Worm (Caenorhabditis elegans) whole organism, L3 larva: ENCODE data around the gene eel-1.

Experiments used
- R02D3.7 ChIP-seq: fragments of 150-350 bp; optimal IDR thresholded peaks from 2 replicates; lab custom pipeline; 2014; ENCODE audit warnings: missing biosample characterization, missing genetic modification characterization
- ZK546.5 ChIP-seq: sonication (generic microtip); optimal IDR thresholded peaks from 2 replicates; lab custom pipeline; 2017; ENCODE audit warnings: missing biosample characterization, missing genetic modification characterization
- aly-2 ChIP-seq: fragments of 150-350 bp; optimal IDR thresholded peaks from 2 replicates; lab custom pipeline; 2014; ENCODE audit warnings: missing biosample characterization, missing genetic modification characterization
- ama-1 ChIP-seq: fragments of 150-350 bp; optimal IDR thresholded peaks from 2 replicates; lab custom pipeline; 2018
- ceh-16 ChIP-seq: sonication (generic microtip); optimal IDR thresholded peaks from 2 replicates; lab custom pipeline; 2017; ENCODE audit warnings: missing biosample characterization, missing genetic modification characterization
- ceh-28 ChIP-seq: fragments of 150-350 bp; optimal IDR thresholded peaks from 2 replicates; lab custom pipeline; 2014; ENCODE audit warnings: missing biosample characterization, missing genetic modification reagents, missing genetic modification characterization
- ceh-82 ChIP-seq: fragments of 150-350 bp; optimal IDR thresholded peaks from 2 replicates; lab custom pipeline; 2014; ENCODE audit warnings: missing biosample characterization, missing genetic modification characterization
- ceh-9 ChIP-seq: sonication (generic microtip); optimal IDR thresholded peaks from 2 replicates; lab custom pipeline; 2018; ENCODE audit warnings: missing biosample characterization, missing genetic modification characterization
- daf-12 ChIP-seq: fragments of 150-350 bp; optimal IDR thresholded peaks from 2 replicates; lab custom pipeline; 2014; ENCODE audit warnings: missing biosample characterization, missing genetic modification reagents, missing genetic modification characterization
- egl-27 ChIP-seq: sonication (generic microtip); optimal IDR thresholded peaks from 4 replicates; lab custom pipeline; 2017; ENCODE audit warnings: missing biosample characterization, missing genetic modification reagents, missing genetic modification characterization
- egl-5 ChIP-seq: fragments of 150-350 bp; optimal IDR thresholded peaks from 2 replicates; lab custom pipeline; 2017; ENCODE audit warnings: missing biosample characterization, missing genetic modification reagents, missing genetic modification characterization, inconsistent platforms
- elt-1 ChIP-seq: fragments of 150-350 bp; optimal IDR thresholded peaks from 2 replicates; lab custom pipeline; 2014; ENCODE audit warnings: missing biosample characterization, missing genetic modification characterization
- elt-2 ChIP-seq: sonication (generic microtip); optimal IDR thresholded peaks from 2 replicates; lab custom pipeline; 2016; ENCODE audit warnings: missing genetic modification reagents, mild to moderate bottlenecking, missing genetic modification characterization, missing compliant biosample characterization
- elt-3 ChIP-seq, 3 experiments: fragments of 150-350 bp in 1 of 3; sonication (generic microtip) in 2 of 3; optimal IDR thresholded peaks; 2 replicates in 2 of 3; 4 replicates in 1 of 3; lab custom pipeline; 2014 to 2017; ENCODE audit warnings: missing biosample characterization in 3 of 3, missing genetic modification characterization in 3 of 3
- eor-1 ChIP-seq, 2 experiments: fragments of 150-350 bp; optimal IDR thresholded peaks; 2 replicates each; lab custom pipeline; 2014 to 2018; ENCODE audit warnings: missing biosample characterization in 2 of 2, missing genetic modification characterization in 2 of 2
- fkh-10 ChIP-seq: sonication (generic microtip); optimal IDR thresholded peaks from 2 replicates; lab custom pipeline; 2017; ENCODE audit warnings: missing biosample characterization, missing genetic modification reagents, missing genetic modification characterization
- fos-1 ChIP-seq: fragments of 150-350 bp; optimal IDR thresholded peaks from 2 replicates; lab custom pipeline; 2014; ENCODE audit warnings: missing biosample characterization, missing genetic modification characterization
- hmg-11 ChIP-seq: sonication (generic microtip); optimal IDR thresholded peaks from 2 replicates; lab custom pipeline; 2016; ENCODE audit warnings: missing genetic modification characterization, missing compliant biosample characterization
- jun-1 ChIP-seq: fragments of 150-350 bp; optimal IDR thresholded peaks from 2 replicates; lab custom pipeline; 2014; ENCODE audit warnings: missing biosample characterization, missing genetic modification reagents, missing genetic modification characterization
- lin-15B ChIP-seq: fragments of 150-350 bp; optimal IDR thresholded peaks from 2 replicates; lab custom pipeline; 2014; ENCODE audit warnings: missing biosample characterization, missing genetic modification characterization
- lin-39 ChIP-seq: fragments of 150-350 bp; optimal IDR thresholded peaks from 2 replicates; lab custom pipeline; 2018; ENCODE audit warnings: missing biosample characterization, missing genetic modification reagents, missing genetic modification characterization
- lsy-12 ChIP-seq: sonication (generic microtip); optimal IDR thresholded peaks from 2 replicates; lab custom pipeline; 2016; ENCODE audit warnings: mild to moderate bottlenecking, missing genetic modification characterization, missing compliant biosample characterization
- mdl-1 ChIP-seq: fragments of 150-350 bp; optimal IDR thresholded peaks from 2 replicates; lab custom pipeline; 2014; ENCODE audit warnings: missing biosample characterization, missing genetic modification characterization
- mml-1 ChIP-seq: fragments of 150-350 bp; sonication (generic microtip); optimal IDR thresholded peaks from 3 replicates; lab custom pipeline; 2014; ENCODE audit warnings: missing biosample characterization, missing genetic modification characterization
- nfya-1 ChIP-seq: sonication (generic microtip); optimal IDR thresholded peaks from 2 replicates; lab custom pipeline; 2017; ENCODE audit warnings: missing genetic modification characterization, mild to moderate bottlenecking, missing compliant biosample characterization, antibody characterized with exemption, moderate library complexity; ENCODE audit not compliant: insufficient read depth
- nhr-11 ChIP-seq: fragments of 150-350 bp; optimal IDR thresholded peaks from 2 replicates; lab custom pipeline; 2014; ENCODE audit warnings: missing biosample characterization, missing genetic modification characterization
- nhr-12 ChIP-seq: fragments of 150-350 bp; optimal IDR thresholded peaks from 2 replicates; lab custom pipeline; 2014; ENCODE audit warnings: missing biosample characterization, missing genetic modification characterization
- nhr-23 ChIP-seq: fragments of 150-350 bp; optimal IDR thresholded peaks from 2 replicates; lab custom pipeline; 2014; ENCODE audit warnings: missing biosample characterization, missing genetic modification reagents, missing genetic modification characterization
- nhr-237 ChIP-seq: fragments of 150-350 bp; optimal IDR thresholded peaks from 2 replicates; lab custom pipeline; 2014; ENCODE audit warnings: missing biosample characterization, missing genetic modification characterization
- nhr-25 ChIP-seq: sonication (generic microtip); optimal IDR thresholded peaks from 2 replicates; lab custom pipeline; 2017; ENCODE audit warnings: missing biosample characterization, missing genetic modification characterization
- nhr-28 ChIP-seq: fragments of 150-350 bp; optimal IDR thresholded peaks from 2 replicates; lab custom pipeline; 2014; ENCODE audit warnings: missing biosample characterization, missing genetic modification characterization
- nhr-43 ChIP-seq: sonication (generic microtip); optimal IDR thresholded peaks from 2 replicates; lab custom pipeline; 2016; ENCODE audit warnings: mild to moderate bottlenecking, missing genetic modification characterization, missing compliant biosample characterization; ENCODE audit not compliant: poor library complexity, severe bottlenecking
- nhr-67 ChIP-seq: fragments of 150-350 bp; optimal IDR thresholded peaks from 2 replicates; lab custom pipeline; 2014; ENCODE audit warnings: missing biosample characterization, missing genetic modification characterization
- nhr-76 ChIP-seq: fragments of 150-350 bp; sonication (generic microtip); optimal IDR thresholded peaks from 5 replicates; lab custom pipeline; 2014; ENCODE audit warnings: missing biosample characterization, missing genetic modification characterization
- nhr-77 ChIP-seq: fragments of 150-350 bp; optimal IDR thresholded peaks from 2 replicates; lab custom pipeline; 2014; ENCODE audit warnings: missing biosample characterization, missing genetic modification characterization
- pha-4 ChIP-seq: fragments of 150-350 bp; optimal IDR thresholded peaks from 2 replicates; lab custom pipeline; 2014; ENCODE audit warnings: missing biosample characterization, missing genetic modification reagents, missing genetic modification characterization
- pqm-1 ChIP-seq: fragments of 150-350 bp; optimal IDR thresholded peaks from 2 replicates; lab custom pipeline; 2017; ENCODE audit warnings: missing biosample characterization, missing genetic modification characterization, inconsistent platforms
- sea-2 ChIP-seq: fragments of 150-350 bp; sonication (generic microtip); optimal IDR thresholded peaks from 4 replicates; lab custom pipeline; 2014; ENCODE audit warnings: missing biosample characterization, missing genetic modification reagents, missing genetic modification characterization
- skn-1 ChIP-seq: fragments of 150-350 bp; optimal IDR thresholded peaks from 2 replicates; lab custom pipeline; 2014; ENCODE audit warnings: missing biosample characterization, missing genetic modification characterization
- snpc-4 ChIP-seq: fragments of 150-350 bp; optimal IDR thresholded peaks from 2 replicates; lab custom pipeline; 2014; ENCODE audit warnings: missing biosample characterization, missing genetic modification characterization
- tbx-2 ChIP-seq: sonication (generic microtip); optimal IDR thresholded peaks from 2 replicates; lab custom pipeline; 2016; ENCODE audit warnings: mild to moderate bottlenecking, missing genetic modification characterization, missing compliant biosample characterization
- unc-39 ChIP-seq: sonication (generic microtip); optimal IDR thresholded peaks from 4 replicates; lab custom pipeline; 2017; ENCODE audit warnings: missing biosample characterization, missing genetic modification characterization
- unc-62 ChIP-seq: fragments of 150-350 bp; sonication (generic microtip); optimal IDR thresholded peaks from 4 replicates; lab custom pipeline; 2014; ENCODE audit warnings: missing biosample characterization, missing genetic modification reagents, missing genetic modification characterization
- zag-1 ChIP-seq: fragments of 150-350 bp; optimal IDR thresholded peaks from 2 replicates; lab custom pipeline; 2014; ENCODE audit warnings: missing biosample characterization, missing genetic modification characterization
- ztf-11 ChIP-seq: fragments of 150-350 bp; optimal IDR thresholded peaks from 2 replicates; lab custom pipeline; 2014; ENCODE audit warnings: missing biosample characterization, missing genetic modification characterization

eel-1 gene

DNA sequence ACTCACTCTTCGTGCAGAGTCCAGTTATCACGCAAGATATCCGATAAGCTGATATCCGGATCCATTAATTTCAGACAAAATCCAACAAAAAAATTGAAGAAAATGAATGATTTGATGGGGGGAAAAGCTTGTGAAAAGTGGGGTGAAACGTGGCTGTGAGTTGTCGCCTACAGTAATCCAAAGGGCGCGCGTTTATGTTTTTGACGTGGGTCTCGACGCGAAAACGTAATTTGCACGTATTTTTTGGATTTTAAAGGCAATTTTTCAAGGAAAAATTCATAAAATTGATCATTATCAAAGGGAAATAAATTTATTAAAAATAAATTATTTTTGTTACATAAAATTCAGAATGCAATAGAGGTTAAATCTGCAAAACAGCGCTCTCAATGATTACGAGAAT lies 41.1 kb downstream of the eel-1 start, which contains the start of gene Y54G2A.73:
Gene Y54G2A.73 (minus strand): TSS at position 65 of the 400 bp plus-strand sequence.
- TF ChIP-seq snpc-4 (tag; lab: Kevin White, UChicago) (no peak), unc-62 (GFP tag; lab: Kevin White, UChicago) (no peak), fos-1 (tag; lab: Kevin White, UChicago) (no peak), lin-15B (no peak), nhr-11 (tag; lab: Kevin White, UChicago) (no peak), sea-2 (GFP tag; lab: Kevin White, UChicago) (no peak), skn-1 (tag; lab: Kevin White, UChicago) (no peak), eor-1 (tag; optimal IDR thresholded peaks at IDR 0.05; lab: Kevin White, UChicago) (no peak), nhr-28 (tag; lab: Kevin White, UChicago) (no peak), nhr-67 (tag; lab: Kevin White, UChicago) (no peak), elt-1 (tag; lab: Kevin White, UChicago) (no peak)

DNA sequence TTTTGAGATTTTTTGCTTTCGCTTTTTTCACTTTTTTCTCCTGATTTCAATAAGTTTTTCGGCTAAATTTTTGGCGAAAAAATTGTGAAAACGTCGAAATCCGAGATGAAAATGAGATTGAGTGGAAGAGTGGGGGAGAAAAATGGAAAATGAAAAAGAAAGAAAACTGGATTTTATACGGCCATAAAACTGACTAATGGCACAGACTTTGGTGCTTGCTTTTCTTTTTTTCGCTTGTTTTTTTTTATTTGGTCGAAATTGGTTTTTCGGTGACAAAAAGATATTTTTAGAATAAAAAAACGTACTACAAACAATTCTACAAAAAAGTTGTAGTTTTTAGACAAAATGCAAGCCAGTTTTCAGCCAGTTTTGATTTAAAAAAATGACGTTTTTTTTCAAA lies 47.1 kb downstream of the eel-1 start:
- TF ChIP-seq egl-5 (tag; lab: Kevin White, UChicago) (peak; percentile 83), pha-4 (no peak)

DNA sequence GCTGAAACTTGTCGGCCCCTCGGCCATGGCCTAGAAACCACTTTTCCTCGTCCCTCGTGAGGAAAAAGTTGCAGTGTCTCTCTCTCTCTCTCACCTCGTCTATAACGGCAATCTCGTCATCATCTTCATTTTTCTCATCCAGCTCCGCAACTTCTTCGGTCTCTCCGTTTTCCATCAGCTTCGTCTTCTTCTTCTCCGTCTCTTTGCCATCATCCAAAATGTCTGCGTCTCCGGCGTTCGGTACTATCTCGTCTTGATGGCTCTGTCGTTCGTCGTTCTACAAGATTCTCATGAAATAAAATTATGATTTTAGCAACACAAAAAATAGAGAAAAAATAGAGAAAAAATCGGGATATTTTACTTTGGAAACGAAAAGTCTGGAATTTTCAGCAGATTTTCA lies 48.4 kb downstream of the eel-1 start:
- TF ChIP-seq nfya-1 (tag; lab: Kevin White, UChicago) (peak; percentile 28), lin-39 (tag; lab: Kevin White, UChicago) (peak; percentile 11), pha-4 (no peak), nhr-11 (tag; lab: Kevin White, UChicago) (no peak)

DNA sequence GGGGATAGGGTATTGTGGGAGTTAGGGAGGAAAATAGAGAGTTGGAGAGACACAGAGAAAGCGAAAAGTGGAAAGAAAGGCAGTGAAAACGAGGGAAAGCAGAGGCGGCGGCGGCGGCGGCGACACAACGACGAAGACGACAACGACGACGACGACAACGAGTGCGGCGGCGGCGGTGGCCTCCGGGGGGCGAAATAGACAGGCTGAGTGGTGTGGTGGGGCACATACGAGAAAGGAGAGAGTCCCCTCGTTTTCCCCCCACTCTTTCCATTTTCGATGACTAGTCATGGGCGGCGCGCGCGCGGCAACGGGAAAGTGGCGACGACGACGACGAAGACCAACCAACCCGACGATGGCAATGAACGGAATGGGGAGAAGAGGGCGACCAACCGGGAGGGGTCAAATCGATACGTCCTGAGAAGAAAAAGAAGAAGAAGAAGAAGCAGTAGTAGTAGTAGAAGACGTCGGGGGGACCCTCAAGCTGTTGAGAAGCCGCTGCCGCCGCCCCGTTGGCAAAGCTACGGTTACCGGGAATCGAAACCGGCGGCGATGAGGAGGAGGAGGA lies 51.2 kb downstream of the eel-1 start:
- TF ChIP-seq elt-3 (tag; optimal IDR thresholded peaks at IDR 0.05; lab: Kevin White, UChicago), result no peak
- TF ChIP-seq R02D3.7 (tag; lab: Kevin White, UChicago), result no peak
- no peak for TF ChIP-seq fos-1 (tag; lab: Kevin White, UChicago)
- no peak for TF ChIP-seq tbx-2 (tag; lab: Kevin White, UChicago)
- TF ChIP-seq sea-2 (GFP tag; lab: Kevin White, UChicago), result no peak
- no peak for TF ChIP-seq ceh-9 (tag; lab: Kevin White, UChicago)
- TF ChIP-seq nhr-12 (tag; lab: Kevin White, UChicago), result no peak
- no peak for TF ChIP-seq unc-62 (GFP tag; lab: Kevin White, UChicago)
- TF ChIP-seq snpc-4 (tag; lab: Kevin White, UChicago), result no peak
- TF ChIP-seq daf-12, result no peak
- TF ChIP-seq pqm-1 (tag; lab: Kevin White, UChicago), result no peak
- no peak for TF ChIP-seq nhr-28 (tag; lab: Kevin White, UChicago)
- no peak for TF ChIP-seq ZK546.5
- TF ChIP-seq ceh-16 (tag; lab: Kevin White, UChicago), result no peak
- no peak for TF ChIP-seq pha-4
- TF ChIP-seq egl-27, result no peak
- TF ChIP-seq nhr-76 (tag; lab: Kevin White, UChicago), result no peak
- TF ChIP-seq fkh-10, result no peak
- TF ChIP-seq ama-1, result no peak
- no peak for TF ChIP-seq ceh-82
- no peak for TF ChIP-seq elt-2 (tag; lab: Kevin White, UChicago)
- no peak for TF ChIP-seq lsy-12 (tag; lab: Kevin White, UChicago)
- TF ChIP-seq nhr-237 (tag; lab: Kevin White, UChicago), result no peak
- TF ChIP-seq mdl-1, result no peak
- TF ChIP-seq eor-1 (tag; optimal IDR thresholded peaks at IDR 0.05; lab: Kevin White, UChicago), result no peak
- TF ChIP-seq elt-1 (tag; lab: Kevin White, UChicago), result no peak
- no peak for TF ChIP-seq nhr-67 (tag; lab: Kevin White, UChicago)
- peak; percentile 44 for TF ChIP-seq nhr-25 (tag; lab: Kevin White, UChicago)
- no peak for TF ChIP-seq skn-1 (tag; lab: Kevin White, UChicago)
- no peak for TF ChIP-seq unc-39
- TF ChIP-seq ztf-11 (tag; lab: Kevin White, UChicago), result no peak
- no peak for TF ChIP-seq zag-1
- TF ChIP-seq egl-5 (tag; lab: Kevin White, UChicago), result no peak
- no peak for TF ChIP-seq nhr-11 (tag; lab: Kevin White, UChicago)
- no peak for TF ChIP-seq lin-15B
- TF ChIP-seq mml-1, result no peak
- TF ChIP-seq hmg-11 (tag; lab: Kevin White, UChicago), result peak; percentile 73
- TF ChIP-seq lin-39 (tag; lab: Kevin White, UChicago), result peak; percentile 33
- TF ChIP-seq aly-2 (tag; lab: Kevin White, UChicago), result no peak
- no peak for TF ChIP-seq jun-1 (tag; lab: Kevin White, UChicago)
- TF ChIP-seq nhr-23 (tag; lab: Kevin White, UChicago), result peak; percentile 19
- peak; percentile 56 for TF ChIP-seq nfya-1 (tag; lab: Kevin White, UChicago)
- no peak for TF ChIP-seq nhr-43
- TF ChIP-seq ceh-28 (tag; lab: Kevin White, UChicago), result peak; percentile 26
- no peak for TF ChIP-seq nhr-77
